Worm (Caenorhabditis elegans) whole organism, L3 larva: ENCODE data around the gene W02A2.12.

Source experiments
- R02D3.7 ChIP-seq: fragments of 150-350 bp; optimal IDR thresholded peaks from 2 replicates; lab custom pipeline; 2014; ENCODE audit warnings: missing biosample characterization, missing genetic modification characterization
- ZK546.5 ChIP-seq: sonication (generic microtip); optimal IDR thresholded peaks from 2 replicates; lab custom pipeline; 2017; ENCODE audit warnings: missing biosample characterization, missing genetic modification characterization
- aly-2 ChIP-seq: fragments of 150-350 bp; optimal IDR thresholded peaks from 2 replicates; lab custom pipeline; 2014; ENCODE audit warnings: missing biosample characterization, missing genetic modification characterization
- ama-1 ChIP-seq: fragments of 150-350 bp; optimal IDR thresholded peaks from 2 replicates; lab custom pipeline; 2018
- ceh-28 ChIP-seq: fragments of 150-350 bp; optimal IDR thresholded peaks from 2 replicates; lab custom pipeline; 2014; ENCODE audit warnings: missing biosample characterization, missing genetic modification reagents, missing genetic modification characterization
- ceh-82 ChIP-seq: fragments of 150-350 bp; optimal IDR thresholded peaks from 2 replicates; lab custom pipeline; 2014; ENCODE audit warnings: missing biosample characterization, missing genetic modification characterization
- ceh-9 ChIP-seq: sonication (generic microtip); optimal IDR thresholded peaks from 2 replicates; lab custom pipeline; 2018; ENCODE audit warnings: missing biosample characterization, missing genetic modification characterization
- egl-27 ChIP-seq: sonication (generic microtip); optimal IDR thresholded peaks from 4 replicates; lab custom pipeline; 2017; ENCODE audit warnings: missing biosample characterization, missing genetic modification reagents, missing genetic modification characterization
- egl-5 ChIP-seq: fragments of 150-350 bp; optimal IDR thresholded peaks from 2 replicates; lab custom pipeline; 2017; ENCODE audit warnings: missing biosample characterization, missing genetic modification reagents, missing genetic modification characterization, inconsistent platforms
- elt-1 ChIP-seq: fragments of 150-350 bp; optimal IDR thresholded peaks from 2 replicates; lab custom pipeline; 2014; ENCODE audit warnings: missing biosample characterization, missing genetic modification characterization
- elt-2 ChIP-seq: sonication (generic microtip); optimal IDR thresholded peaks from 2 replicates; lab custom pipeline; 2016; ENCODE audit warnings: missing genetic modification reagents, mild to moderate bottlenecking, missing genetic modification characterization, missing compliant biosample characterization
- elt-3 ChIP-seq, 3 experiments: fragments of 150-350 bp in 1 of 3; sonication (generic microtip) in 2 of 3; optimal IDR thresholded peaks; 2 replicates in 2 of 3; 4 replicates in 1 of 3; lab custom pipeline; 2014 to 2017; ENCODE audit warnings: missing biosample characterization in 3 of 3, missing genetic modification characterization in 3 of 3
- eor-1 ChIP-seq, 2 experiments: fragments of 150-350 bp; optimal IDR thresholded peaks; 2 replicates each; lab custom pipeline; 2014 to 2018; ENCODE audit warnings: missing biosample characterization in 2 of 2, missing genetic modification characterization in 2 of 2
- fkh-10 ChIP-seq: sonication (generic microtip); optimal IDR thresholded peaks from 2 replicates; lab custom pipeline; 2017; ENCODE audit warnings: missing biosample characterization, missing genetic modification reagents, missing genetic modification characterization
- fkh-2 ChIP-seq: fragments of 150-350 bp; optimal IDR thresholded peaks from 2 replicates; lab custom pipeline; 2014; ENCODE audit warnings: missing biosample characterization, missing genetic modification reagents, missing genetic modification characterization
- fos-1 ChIP-seq: fragments of 150-350 bp; optimal IDR thresholded peaks from 2 replicates; lab custom pipeline; 2014; ENCODE audit warnings: missing biosample characterization, missing genetic modification characterization
- hmg-11 ChIP-seq: sonication (generic microtip); optimal IDR thresholded peaks from 2 replicates; lab custom pipeline; 2016; ENCODE audit warnings: missing genetic modification characterization, missing compliant biosample characterization
- jun-1 ChIP-seq: fragments of 150-350 bp; optimal IDR thresholded peaks from 2 replicates; lab custom pipeline; 2014; ENCODE audit warnings: missing biosample characterization, missing genetic modification reagents, missing genetic modification characterization
- lin-15B ChIP-seq: fragments of 150-350 bp; optimal IDR thresholded peaks from 2 replicates; lab custom pipeline; 2014; ENCODE audit warnings: missing biosample characterization, missing genetic modification characterization
- lsy-12 ChIP-seq: sonication (generic microtip); optimal IDR thresholded peaks from 2 replicates; lab custom pipeline; 2016; ENCODE audit warnings: mild to moderate bottlenecking, missing genetic modification characterization, missing compliant biosample characterization
- mdl-1 ChIP-seq: fragments of 150-350 bp; optimal IDR thresholded peaks from 2 replicates; lab custom pipeline; 2014; ENCODE audit warnings: missing biosample characterization, missing genetic modification characterization
- mml-1 ChIP-seq: fragments of 150-350 bp; sonication (generic microtip); optimal IDR thresholded peaks from 3 replicates; lab custom pipeline; 2014; ENCODE audit warnings: missing biosample characterization, missing genetic modification characterization
- nfya-1 ChIP-seq: sonication (generic microtip); optimal IDR thresholded peaks from 2 replicates; lab custom pipeline; 2017; ENCODE audit warnings: missing genetic modification characterization, mild to moderate bottlenecking, missing compliant biosample characterization, antibody characterized with exemption, moderate library complexity; ENCODE audit not compliant: insufficient read depth
- nhr-11 ChIP-seq: fragments of 150-350 bp; optimal IDR thresholded peaks from 2 replicates; lab custom pipeline; 2014; ENCODE audit warnings: missing biosample characterization, missing genetic modification characterization
- nhr-12 ChIP-seq: fragments of 150-350 bp; optimal IDR thresholded peaks from 2 replicates; lab custom pipeline; 2014; ENCODE audit warnings: missing biosample characterization, missing genetic modification characterization
- nhr-23 ChIP-seq: fragments of 150-350 bp; optimal IDR thresholded peaks from 2 replicates; lab custom pipeline; 2014; ENCODE audit warnings: missing biosample characterization, missing genetic modification reagents, missing genetic modification characterization
- nhr-237 ChIP-seq: fragments of 150-350 bp; optimal IDR thresholded peaks from 2 replicates; lab custom pipeline; 2014; ENCODE audit warnings: missing biosample characterization, missing genetic modification characterization
- nhr-25 ChIP-seq: sonication (generic microtip); optimal IDR thresholded peaks from 2 replicates; lab custom pipeline; 2017; ENCODE audit warnings: missing biosample characterization, missing genetic modification characterization
- nhr-43 ChIP-seq: sonication (generic microtip); optimal IDR thresholded peaks from 2 replicates; lab custom pipeline; 2016; ENCODE audit warnings: mild to moderate bottlenecking, missing genetic modification characterization, missing compliant biosample characterization; ENCODE audit not compliant: poor library complexity, severe bottlenecking
- nhr-76 ChIP-seq: fragments of 150-350 bp; sonication (generic microtip); optimal IDR thresholded peaks from 5 replicates; lab custom pipeline; 2014; ENCODE audit warnings: missing biosample characterization, missing genetic modification characterization
- nhr-77 ChIP-seq: fragments of 150-350 bp; optimal IDR thresholded peaks from 2 replicates; lab custom pipeline; 2014; ENCODE audit warnings: missing biosample characterization, missing genetic modification characterization
- pha-4 ChIP-seq: fragments of 150-350 bp; optimal IDR thresholded peaks from 2 replicates; lab custom pipeline; 2014; ENCODE audit warnings: missing biosample characterization, missing genetic modification reagents, missing genetic modification characterization
- pqm-1 ChIP-seq: fragments of 150-350 bp; optimal IDR thresholded peaks from 2 replicates; lab custom pipeline; 2017; ENCODE audit warnings: missing biosample characterization, missing genetic modification characterization, inconsistent platforms
- sea-2 ChIP-seq: fragments of 150-350 bp; sonication (generic microtip); optimal IDR thresholded peaks from 4 replicates; lab custom pipeline; 2014; ENCODE audit warnings: missing biosample characterization, missing genetic modification reagents, missing genetic modification characterization
- skn-1 ChIP-seq: fragments of 150-350 bp; optimal IDR thresholded peaks from 2 replicates; lab custom pipeline; 2014; ENCODE audit warnings: missing biosample characterization, missing genetic modification characterization
- snpc-4 ChIP-seq: fragments of 150-350 bp; optimal IDR thresholded peaks from 2 replicates; lab custom pipeline; 2014; ENCODE audit warnings: missing biosample characterization, missing genetic modification characterization
- tbx-2 ChIP-seq: sonication (generic microtip); optimal IDR thresholded peaks from 2 replicates; lab custom pipeline; 2016; ENCODE audit warnings: mild to moderate bottlenecking, missing genetic modification characterization, missing compliant biosample characterization
- unc-62 ChIP-seq: fragments of 150-350 bp; sonication (generic microtip); optimal IDR thresholded peaks from 4 replicates; lab custom pipeline; 2014; ENCODE audit warnings: missing biosample characterization, missing genetic modification reagents, missing genetic modification characterization
- zag-1 ChIP-seq: fragments of 150-350 bp; optimal IDR thresholded peaks from 2 replicates; lab custom pipeline; 2014; ENCODE audit warnings: missing biosample characterization, missing genetic modification characterization
- ztf-11 ChIP-seq: fragments of 150-350 bp; optimal IDR thresholded peaks from 2 replicates; lab custom pipeline; 2014; ENCODE audit warnings: missing biosample characterization, missing genetic modification characterization

The W02A2.12 gene

ce11 chrIV:13322429-13322828, 26.2 kb downstream of the W02A2.12 start:
- no peak for TF ChIP-seq fkh-10 (GFP tag; lab: Kevin White, UChicago)
- peak; percentile 71 for TF ChIP-seq ceh-28 (tag; lab: Kevin White, UChicago)
- peak; percentile 46 for TF ChIP-seq lsy-12
- peak; percentile 97 for TF ChIP-seq elt-2
- peak; percentile 46 for TF ChIP-seq fos-1 (tag; lab: Kevin White, UChicago)
- TF ChIP-seq tbx-2 (tag; lab: Kevin White, UChicago), result peak; percentile 38
- no peak for TF ChIP-seq eor-1 (tag; optimal IDR thresholded peaks at IDR 0.05; lab: Kevin White, UChicago)
- peak; percentile 62 for TF ChIP-seq nhr-25
- TF ChIP-seq nhr-23 (tag; lab: Kevin White, UChicago), result peak; percentile 95
- TF ChIP-seq lin-15B (tag; lab: Kevin White, UChicago), result peak; percentile 56
- no peak for TF ChIP-seq zag-1
- TF ChIP-seq nhr-11, result peak; percentile 54
- peak; percentile 69 for TF ChIP-seq pha-4 (tag; lab: Kevin White, UChicago)
- no peak for TF ChIP-seq elt-1
- peak; percentile 17 for TF ChIP-seq egl-27 (tag; lab: Kevin White, UChicago)
- no peak for TF ChIP-seq mml-1
- peak; percentile 34 for TF ChIP-seq nhr-76
- no peak for TF ChIP-seq ceh-9 (tag; lab: Kevin White, UChicago)
- peak; percentile 42 for TF ChIP-seq nhr-43 (tag; lab: Kevin White, UChicago)
- peak; percentile 40 for TF ChIP-seq R02D3.7
- peak; percentile 95 for TF ChIP-seq pqm-1 (tag; lab: Kevin White, UChicago)
- TF ChIP-seq ceh-82, result no peak
- TF ChIP-seq mdl-1 (tag; lab: Kevin White, UChicago), result no peak
- peak; percentile 81 for TF ChIP-seq nfya-1 (tag; lab: Kevin White, UChicago)
- peak; percentile 57 for TF ChIP-seq jun-1 (tag; lab: Kevin White, UChicago)
- TF ChIP-seq unc-62, result peak; percentile 88
- TF ChIP-seq egl-5 (tag; lab: Kevin White, UChicago), result peak; percentile 8
- peak; percentile 48 for TF ChIP-seq hmg-11 (tag; lab: Kevin White, UChicago)

ce11 chrIV:13319886-13320650, 28.6 kb downstream of the W02A2.12 start:
- TF ChIP-seq nhr-11 (no peak), fkh-2 (tag; lab: Kevin White, UChicago) (no peak), nhr-12 (tag; lab: Kevin White, UChicago) (no peak), ceh-9 (tag; lab: Kevin White, UChicago) (no peak), nhr-76 (no peak), ceh-28 (tag; lab: Kevin White, UChicago) (peak; percentile 91), sea-2 (no peak), fos-1 (tag; lab: Kevin White, UChicago) (no peak), elt-3 (tag; optimal IDR thresholded peaks at IDR 0.05; lab: Kevin White, UChicago) (no peak)

- TF ChIP-seq pqm-1 (tag; lab: Kevin White, UChicago) (peak; percentile 98), R02D3.7 (peak; percentile 20), snpc-4 (tag; lab: Kevin White, UChicago) (no peak), nhr-25 (peak; percentile 20), hmg-11 (tag; lab: Kevin White, UChicago) (no peak), nhr-43 (tag; lab: Kevin White, UChicago) (peak; percentile 83), sea-2 (no peak), jun-1 (tag; lab: Kevin White, UChicago) (peak; percentile 71), nhr-11 (peak; percentile 13), ceh-9 (tag; lab: Kevin White, UChicago) (no peak), ama-1 (lab: Kevin White, UChicago) (no peak), elt-2 (peak; percentile 98), nhr-237 (tag; lab: Kevin White, UChicago) (no peak), lsy-12 (peak; percentile 27), nfya-1 (tag; lab: Kevin White, UChicago) (peak; percentile 14), nhr-23 (tag; lab: Kevin White, UChicago) (peak; percentile 72), mdl-1 (tag; lab: Kevin White, UChicago) (no peak), ceh-28 (tag; lab: Kevin White, UChicago) (peak; percentile 61), nhr-77 (tag; lab: Kevin White, UChicago) (no peak), ceh-82 (no peak), egl-27 (tag; lab: Kevin White, UChicago) (no peak), nhr-76 (peak; percentile 86), pha-4 (tag; lab: Kevin White, UChicago) (peak; percentile 68), elt-3 (tag; optimal IDR thresholded peaks at IDR 0.05; lab: Kevin White, UChicago) (peak; percentile 36 to 77 (median 50)), skn-1 (tag; lab: Kevin White, UChicago) (peak; percentile 33), ztf-11 (tag; lab: Kevin White, UChicago) (no peak), tbx-2 (tag; lab: Kevin White, UChicago) (no peak), fos-1 (tag; lab: Kevin White, UChicago) (peak; percentile 57), ZK546.5 (tag; lab: Kevin White, UChicago) (no peak), egl-5 (tag; lab: Kevin White, UChicago) (no peak), mml-1 (no peak), aly-2 (tag; lab: Kevin White, UChicago) (no peak)
These were observed 29.9 kb downstream of the W02A2.12 start for ce11 chrIV:13318773-13319172.
